Worm (Caenorhabditis elegans) whole organism, late embryonic: ENCODE data around the gene hex-2.

ENCODE experiments used
- ama-1 ChIP-seq: fragments of 150-350 bp; optimal IDR thresholded peaks from 2 replicates; lab custom pipeline; 2014
- ceh-18 ChIP-seq: sonication (generic microtip); optimal IDR thresholded peaks from 2 replicates; lab custom pipeline; 2016; ENCODE audit warnings: missing genetic modification characterization, missing compliant biosample characterization
- ceh-2 ChIP-seq: sonication (generic microtip); optimal IDR thresholded peaks from 2 replicates; lab custom pipeline; 2016; ENCODE audit warnings: missing genotype, missing genetic modification characterization, missing compliant biosample characterization
- fkh-10 ChIP-seq: fragments of 150-350 bp; optimal IDR thresholded peaks from 2 replicates; lab custom pipeline; 2014; ENCODE audit warnings: missing biosample characterization, missing genetic modification reagents, missing genetic modification characterization
- odd-2 ChIP-seq: sonication (generic microtip); optimal IDR thresholded peaks from 2 replicates; lab custom pipeline; 2017; ENCODE audit warnings: antibody characterized with exemption, mild to moderate bottlenecking, missing genetic modification characterization, missing compliant biosample characterization

ce11 chrV:5682530-5682929 is 28.3 kb downstream of the hex-2 start, which contains the start of gene prp-39:
- TF ChIP-seq ceh-2 (tag; lab: Kevin White, UChicago), result no peak
- no peak for TF ChIP-seq ceh-18 (tag; lab: Kevin White, UChicago)
- TF ChIP-seq ama-1 (lab: Kevin White, UChicago), result no peak
- TF ChIP-seq fkh-10 (GFP tag; lab: Kevin White, UChicago), result no peak
- TF ChIP-seq odd-2 (tag; lab: Kevin White, UChicago), result no peak
